Fruit fly (Drosophila melanogaster) whole organism, adult: Measurements from ENCODE around the gene t-Grip84.

Experiments used
- CG11617 ChIP-seq: fragments of 200-800 bp; sonication (Bioruptor generic); optimal IDR thresholded peaks from 2 replicates; lab custom pipeline; 2017; ENCODE audit warnings: mild to moderate bottlenecking, missing biosample characterization, missing genetic modification reagents, missing genetic modification characterization
- CG12768 ChIP-seq: fragments of 200-800 bp; sonication (Bioruptor generic); optimal IDR thresholded peaks from 2 replicates; lab custom pipeline; 2017; ENCODE audit warnings: missing biosample characterization, missing genetic modification characterization, mild to moderate bottlenecking, moderate library complexity, missing genetic modification reagents
- CG5204 ChIP-seq: fragments of 200-800 bp; sonication (Bioruptor generic); optimal IDR thresholded peaks from 2 replicates; lab custom pipeline; 2016; ENCODE audit warnings: missing biosample characterization, missing genetic modification characterization
- CG7101 ChIP-seq: fragments of 200-800 bp; sonication (Bioruptor generic); optimal IDR thresholded peaks from 2 replicates; lab custom pipeline; 2018; ENCODE audit warnings: missing biosample characterization, mild to moderate bottlenecking, missing genetic modification characterization, moderate library complexity
- Clk ChIP-seq: fragments of 200-800 bp; sonication (Bioruptor generic); optimal IDR thresholded peaks from 2 replicates; lab custom pipeline; 2017; ENCODE audit warnings: missing biosample characterization, missing genetic modification characterization
- toe ChIP-seq: fragments of 200-800 bp; sonication (Bioruptor generic); optimal IDR thresholded peaks from 2 replicates; lab custom pipeline; 2016; ENCODE audit warnings: missing biosample characterization, missing genetic modification characterization

DNA sequence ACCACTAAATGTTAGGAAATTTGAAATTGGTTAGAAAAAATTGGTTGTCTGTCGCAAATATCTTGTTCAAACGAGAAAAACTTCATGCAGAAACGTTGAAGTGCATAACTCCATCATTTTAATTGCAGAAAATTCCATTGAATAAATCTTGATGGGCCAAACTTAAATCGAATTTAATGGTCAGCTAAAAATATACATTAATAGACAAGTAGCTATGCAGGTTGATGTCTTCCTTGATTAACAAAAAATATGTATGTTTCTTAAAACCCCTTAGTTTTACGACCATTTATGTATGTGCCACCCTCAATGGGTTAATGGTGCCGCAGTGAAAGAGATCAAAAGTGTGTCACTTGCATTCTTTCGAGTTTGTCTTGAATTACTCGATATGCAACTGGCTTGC lies 17.9 kb downstream of the t-Grip84 start:
- TF ChIP-seq Clk (GFP tag; lab: Kevin White, UChicago) (no peak), CG5204 (GFP tag; lab: Kevin White, UChicago) (no peak), CG12768 (GFP tag; lab: Kevin White, UChicago) (no peak), CG7101 (no peak), toe (GFP tag; lab: Kevin White, UChicago) (no peak), CG11617 (GFP tag; lab: Kevin White, UChicago) (no peak)
